Worm (Caenorhabditis elegans) whole organism, L3 larva: ENCODE results near the gene rnh-1.1.

Experiments used
- R02D3.7 ChIP-seq: fragments of 150-350 bp; optimal IDR thresholded peaks from 2 replicates; lab custom pipeline; 2014; ENCODE audit warnings: missing biosample characterization, missing genetic modification characterization
- ZK546.5 ChIP-seq: sonication (generic microtip); optimal IDR thresholded peaks from 2 replicates; lab custom pipeline; 2017; ENCODE audit warnings: missing biosample characterization, missing genetic modification characterization
- ama-1 ChIP-seq: fragments of 150-350 bp; optimal IDR thresholded peaks from 2 replicates; lab custom pipeline; 2018
- ceh-28 ChIP-seq: fragments of 150-350 bp; optimal IDR thresholded peaks from 2 replicates; lab custom pipeline; 2014; ENCODE audit warnings: missing biosample characterization, missing genetic modification reagents, missing genetic modification characterization
- ceh-82 ChIP-seq: fragments of 150-350 bp; optimal IDR thresholded peaks from 2 replicates; lab custom pipeline; 2014; ENCODE audit warnings: missing biosample characterization, missing genetic modification characterization
- elt-1 ChIP-seq: fragments of 150-350 bp; optimal IDR thresholded peaks from 2 replicates; lab custom pipeline; 2014; ENCODE audit warnings: missing biosample characterization, missing genetic modification characterization
- elt-2 ChIP-seq: sonication (generic microtip); optimal IDR thresholded peaks from 2 replicates; lab custom pipeline; 2016; ENCODE audit warnings: missing genetic modification reagents, mild to moderate bottlenecking, missing genetic modification characterization, missing compliant biosample characterization
- elt-3 ChIP-seq, 3 experiments: fragments of 150-350 bp in 1 of 3; sonication (generic microtip) in 2 of 3; optimal IDR thresholded peaks; 2 replicates in 2 of 3; 4 replicates in 1 of 3; lab custom pipeline; 2014 to 2017; ENCODE audit warnings: missing biosample characterization in 3 of 3, missing genetic modification characterization in 3 of 3
- eor-1 ChIP-seq, 2 experiments: fragments of 150-350 bp; optimal IDR thresholded peaks; 2 replicates each; lab custom pipeline; 2014 to 2018; ENCODE audit warnings: missing biosample characterization in 2 of 2, missing genetic modification characterization in 2 of 2
- fkh-10 ChIP-seq: sonication (generic microtip); optimal IDR thresholded peaks from 2 replicates; lab custom pipeline; 2017; ENCODE audit warnings: missing biosample characterization, missing genetic modification reagents, missing genetic modification characterization
- fkh-2 ChIP-seq: fragments of 150-350 bp; optimal IDR thresholded peaks from 2 replicates; lab custom pipeline; 2014; ENCODE audit warnings: missing biosample characterization, missing genetic modification reagents, missing genetic modification characterization
- jun-1 ChIP-seq: fragments of 150-350 bp; optimal IDR thresholded peaks from 2 replicates; lab custom pipeline; 2014; ENCODE audit warnings: missing biosample characterization, missing genetic modification reagents, missing genetic modification characterization
- lin-15B ChIP-seq: fragments of 150-350 bp; optimal IDR thresholded peaks from 2 replicates; lab custom pipeline; 2014; ENCODE audit warnings: missing biosample characterization, missing genetic modification characterization
- lin-39 ChIP-seq: fragments of 150-350 bp; optimal IDR thresholded peaks from 2 replicates; lab custom pipeline; 2018; ENCODE audit warnings: missing biosample characterization, missing genetic modification reagents, missing genetic modification characterization
- nfya-1 ChIP-seq: sonication (generic microtip); optimal IDR thresholded peaks from 2 replicates; lab custom pipeline; 2017; ENCODE audit warnings: missing genetic modification characterization, mild to moderate bottlenecking, missing compliant biosample characterization, antibody characterized with exemption, moderate library complexity; ENCODE audit not compliant: insufficient read depth
- nhr-11 ChIP-seq: fragments of 150-350 bp; optimal IDR thresholded peaks from 2 replicates; lab custom pipeline; 2014; ENCODE audit warnings: missing biosample characterization, missing genetic modification characterization
- nhr-23 ChIP-seq: fragments of 150-350 bp; optimal IDR thresholded peaks from 2 replicates; lab custom pipeline; 2014; ENCODE audit warnings: missing biosample characterization, missing genetic modification reagents, missing genetic modification characterization
- nhr-237 ChIP-seq: fragments of 150-350 bp; optimal IDR thresholded peaks from 2 replicates; lab custom pipeline; 2014; ENCODE audit warnings: missing biosample characterization, missing genetic modification characterization
- nhr-25 ChIP-seq: sonication (generic microtip); optimal IDR thresholded peaks from 2 replicates; lab custom pipeline; 2017; ENCODE audit warnings: missing biosample characterization, missing genetic modification characterization
- nhr-43 ChIP-seq: sonication (generic microtip); optimal IDR thresholded peaks from 2 replicates; lab custom pipeline; 2016; ENCODE audit warnings: mild to moderate bottlenecking, missing genetic modification characterization, missing compliant biosample characterization; ENCODE audit not compliant: poor library complexity, severe bottlenecking
- pha-4 ChIP-seq: fragments of 150-350 bp; optimal IDR thresholded peaks from 2 replicates; lab custom pipeline; 2014; ENCODE audit warnings: missing biosample characterization, missing genetic modification reagents, missing genetic modification characterization
- pqm-1 ChIP-seq: fragments of 150-350 bp; optimal IDR thresholded peaks from 2 replicates; lab custom pipeline; 2017; ENCODE audit warnings: missing biosample characterization, missing genetic modification characterization, inconsistent platforms
- snpc-4 ChIP-seq: fragments of 150-350 bp; optimal IDR thresholded peaks from 2 replicates; lab custom pipeline; 2014; ENCODE audit warnings: missing biosample characterization, missing genetic modification characterization
- unc-39 ChIP-seq: sonication (generic microtip); optimal IDR thresholded peaks from 4 replicates; lab custom pipeline; 2017; ENCODE audit warnings: missing biosample characterization, missing genetic modification characterization
- unc-62 ChIP-seq: fragments of 150-350 bp; sonication (generic microtip); optimal IDR thresholded peaks from 4 replicates; lab custom pipeline; 2014; ENCODE audit warnings: missing biosample characterization, missing genetic modification reagents, missing genetic modification characterization
- ztf-11 ChIP-seq: fragments of 150-350 bp; optimal IDR thresholded peaks from 2 replicates; lab custom pipeline; 2014; ENCODE audit warnings: missing biosample characterization, missing genetic modification characterization
- ztf-4 ChIP-seq: fragments of 150-350 bp; optimal IDR thresholded peaks from 2 replicates; lab custom pipeline; 2014; ENCODE audit warnings: missing biosample characterization, missing genetic modification characterization

Gene rnh-1.1

DNA sequence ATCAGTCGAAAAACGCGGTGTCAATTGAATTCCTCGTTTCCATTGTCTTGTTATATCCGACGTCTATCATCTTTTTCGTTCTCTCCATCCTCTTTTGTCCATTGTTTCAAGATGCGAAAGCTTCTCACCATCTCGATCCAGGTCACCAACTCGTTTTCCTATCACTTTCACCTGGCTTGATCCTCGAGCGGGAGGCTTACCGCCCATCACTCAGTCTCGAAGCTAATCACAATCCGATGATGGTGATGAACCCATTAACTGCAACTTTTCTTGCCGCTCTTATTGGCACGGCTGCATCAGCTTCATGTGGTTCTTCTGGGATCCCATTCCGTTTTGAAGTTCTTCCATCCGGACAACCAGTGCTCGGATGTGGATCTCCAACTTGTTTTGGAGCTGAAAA, 5.4 kb downstream of the rnh-1.1 start, which contains the start of gene wrt-1:
Gene wrt-1 (plus strand): TSS at position 53 of the 400 bp plus-strand sequence.
- TF ChIP-seq nhr-237 (no peak), ama-1 (peak; percentile 19), nhr-23 (tag; lab: Kevin White, UChicago) (peak; percentile 41)
- TF ChIP-seq, all 47 proteins: peak for 2

DNA sequence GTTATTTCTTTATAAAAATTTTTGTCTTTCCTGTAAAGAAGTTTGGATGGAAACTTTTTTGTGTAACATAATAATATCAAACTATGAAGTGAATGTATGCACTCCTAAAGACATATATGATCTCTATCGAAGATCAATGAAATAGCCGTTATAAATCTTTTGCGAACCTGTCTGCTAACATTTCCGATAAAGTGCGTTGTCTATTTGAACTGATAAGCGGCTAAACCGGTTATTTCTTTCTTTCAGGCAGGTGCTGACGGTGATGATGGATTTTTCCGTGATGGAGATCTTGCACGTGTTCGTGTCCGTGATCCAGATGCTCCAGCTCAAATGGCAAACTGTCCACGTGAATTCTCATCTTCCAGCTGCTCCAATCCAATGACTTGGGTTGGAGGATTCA, 5.9 kb downstream of the rnh-1.1 start:
- TF ChIP-seq elt-3 (tag; optimal IDR thresholded peaks at IDR 0.05; lab: Kevin White, UChicago) (peak in 1 of 3 experiments; percentile 63), ceh-28 (no peak), nhr-23 (tag; lab: Kevin White, UChicago) (peak; percentile 52), nhr-43 (tag; lab: Kevin White, UChicago) (peak; percentile 59)

DNA sequence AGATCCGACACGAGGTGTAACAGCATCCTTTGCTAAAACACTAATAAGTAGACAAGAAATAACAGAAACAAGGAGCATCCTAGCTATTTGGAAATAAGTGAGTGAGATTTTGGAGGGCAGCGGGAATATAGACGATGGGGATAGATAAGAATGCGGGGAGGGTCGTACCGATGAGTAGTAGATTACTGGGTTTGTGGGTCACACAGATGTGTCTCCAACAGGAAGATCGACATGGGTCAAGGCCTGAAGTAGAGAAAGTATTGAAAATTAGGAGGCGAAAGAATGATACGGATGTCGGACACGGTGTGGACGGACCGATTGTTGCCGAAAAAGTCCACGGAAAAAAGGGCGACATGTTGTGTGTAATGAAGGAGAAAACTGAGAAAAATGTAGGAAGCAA, 8.8 kb downstream of the rnh-1.1 start, which contains the start of gene wrt-10:
Gene wrt-10 (minus strand): TSS at position 195 of the 400 bp plus-strand sequence.
- TF ChIP-seq nhr-23 (tag; lab: Kevin White, UChicago) (peak; percentile 86), nhr-25 (tag; lab: Kevin White, UChicago) (peak; percentile 10), ztf-4 (tag; lab: Kevin White, UChicago) (no peak), elt-1 (tag; lab: Kevin White, UChicago) (peak; percentile 6)

DNA sequence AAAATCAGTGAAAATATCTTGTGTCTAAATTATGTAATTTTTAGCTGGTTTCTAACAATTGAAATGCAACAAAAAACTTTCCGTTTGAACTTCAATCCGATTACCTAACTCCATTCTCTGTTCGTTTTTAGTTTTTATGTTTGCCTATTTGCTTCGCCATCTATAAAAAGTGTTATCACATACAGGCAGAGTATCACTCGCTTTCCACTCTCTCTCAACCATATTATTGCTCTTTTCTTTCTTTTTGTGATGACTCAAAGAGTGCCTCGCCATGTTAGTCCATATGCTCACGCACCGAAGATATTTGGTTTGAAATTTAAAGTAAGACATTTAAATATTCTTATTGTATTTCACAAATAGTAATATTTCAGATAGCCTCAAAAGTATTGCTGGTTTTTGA, 9.4 kb downstream of the rnh-1.1 start, which contains the start of gene ZK1290.13:
Gene ZK1290.13 (plus strand): TSS at position 73 of the 400 bp plus-strand sequence.
- TF ChIP-seq elt-2 (tag; lab: Kevin White, UChicago): peak; percentile 56
- TF ChIP-seq pqm-1 (tag; lab: Kevin White, UChicago): peak; percentile 7
- no peak for TF ChIP-seq fkh-10 (GFP tag; lab: Kevin White, UChicago)

DNA sequence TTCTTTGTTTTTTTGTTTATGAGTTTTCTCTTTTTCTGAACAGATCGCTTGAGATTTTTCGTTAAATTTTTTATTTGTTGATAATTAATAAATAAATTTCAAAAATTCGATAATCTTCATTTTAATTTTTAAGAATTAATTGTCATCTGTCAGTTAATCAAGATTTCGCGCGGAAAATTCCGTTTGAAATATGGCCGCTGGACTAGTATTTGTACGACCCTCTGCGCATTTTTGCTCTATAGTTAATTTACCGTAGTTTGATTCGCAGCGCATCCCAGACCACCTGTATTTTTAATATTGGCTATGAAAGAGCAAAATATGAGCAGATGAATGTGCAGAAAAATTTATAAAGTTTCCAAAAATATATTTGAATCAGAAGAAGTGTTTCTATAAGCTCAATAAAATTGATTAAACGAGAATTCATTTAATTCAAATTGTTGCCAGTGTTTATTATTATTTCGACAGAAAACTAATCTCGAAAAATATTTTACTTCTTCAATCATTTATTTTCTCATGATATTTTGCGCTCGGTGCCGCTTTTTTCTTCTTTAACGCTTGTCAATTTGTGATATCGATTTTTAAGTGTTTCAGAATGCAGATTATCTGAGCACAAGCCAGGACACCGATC, 12.2 kb downstream of the rnh-1.1 start, which contains the start of gene nfi-1:
Gene nfi-1 (plus strand): TSS at position 578 of the 628 bp plus-strand sequence.
- TF ChIP-seq nhr-43 (tag; lab: Kevin White, UChicago) (no peak), ceh-82 (no peak), nhr-25 (tag; lab: Kevin White, UChicago) (peak; percentile 22), nhr-11 (no peak), jun-1 (tag; lab: Kevin White, UChicago) (no peak), lin-15B (tag; lab: Kevin White, UChicago) (peak; percentile 68), ztf-11 (tag; lab: Kevin White, UChicago) (no peak), snpc-4 (tag; lab: Kevin White, UChicago) (peak; percentile 66), nfya-1 (tag; lab: Kevin White, UChicago) (peak; percentile 79), nhr-23 (tag; lab: Kevin White, UChicago) (peak; percentile 13), pha-4 (tag; lab: Kevin White, UChicago) (peak; percentile 81), ama-1 (no peak), fkh-2 (no peak), lin-39 (tag; lab: Kevin White, UChicago) (peak; percentile 64), unc-62 (GFP tag; lab: Kevin White, UChicago) (no peak)

DNA sequence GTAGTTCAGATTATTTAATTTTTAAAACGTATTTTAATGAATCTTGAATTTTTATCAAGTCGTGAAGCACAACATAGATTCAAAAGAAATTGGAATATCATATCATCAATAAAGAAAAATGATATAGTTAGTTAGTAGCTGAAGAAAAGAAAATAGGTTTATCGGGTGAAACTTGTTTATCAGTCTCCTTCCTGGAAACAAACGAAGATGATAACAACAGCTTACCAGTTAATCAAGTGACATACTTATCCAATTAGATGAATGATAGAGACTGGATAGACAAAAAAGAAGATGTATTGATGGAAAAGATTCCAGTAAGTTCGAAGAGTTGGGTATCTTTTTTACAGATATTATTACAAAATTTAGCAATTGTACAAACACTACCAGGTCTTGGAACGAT, 17.4 kb downstream of the rnh-1.1 start:
- TF ChIP-seq eor-1 (tag; optimal IDR thresholded peaks at IDR 0.05; lab: Kevin White, UChicago) (no peak), nhr-23 (tag; lab: Kevin White, UChicago) (peak; percentile 61)

DNA sequence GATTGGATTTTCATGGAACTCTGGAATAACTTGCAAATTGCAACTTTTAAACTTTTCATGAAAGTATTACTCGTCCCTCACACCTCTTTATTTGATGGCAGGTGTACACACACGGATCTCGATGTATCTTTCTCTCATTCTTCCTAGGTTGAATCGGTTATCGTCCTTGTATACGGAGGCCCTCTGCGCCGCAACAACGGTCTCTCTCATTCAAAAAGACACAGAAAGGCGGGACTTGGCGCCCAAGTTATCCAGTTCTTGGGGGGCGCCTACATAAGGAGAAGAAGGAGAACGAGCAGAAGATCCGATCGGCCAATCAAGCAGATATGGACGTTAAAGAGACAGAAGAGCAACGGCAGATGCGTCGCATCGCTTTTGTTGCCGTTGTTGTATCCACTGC, 18.3 kb downstream of the rnh-1.1 start, which contains the start of gene rol-8:
Gene rol-8 (plus strand): TSS at position 301 of the 400 bp plus-strand sequence.
- TF ChIP-seq R02D3.7 (tag; lab: Kevin White, UChicago): no peak
- TF ChIP-seq unc-62 (GFP tag; lab: Kevin White, UChicago): no peak
- no peak for TF ChIP-seq lin-15B (tag; lab: Kevin White, UChicago)
- no peak for TF ChIP-seq nhr-11
- no peak for TF ChIP-seq ZK546.5 (tag; lab: Kevin White, UChicago)
- no peak for TF ChIP-seq unc-39
